Worm (Caenorhabditis elegans): ENCODE data around the gene let-2.

The let-2 gene

DNA sequence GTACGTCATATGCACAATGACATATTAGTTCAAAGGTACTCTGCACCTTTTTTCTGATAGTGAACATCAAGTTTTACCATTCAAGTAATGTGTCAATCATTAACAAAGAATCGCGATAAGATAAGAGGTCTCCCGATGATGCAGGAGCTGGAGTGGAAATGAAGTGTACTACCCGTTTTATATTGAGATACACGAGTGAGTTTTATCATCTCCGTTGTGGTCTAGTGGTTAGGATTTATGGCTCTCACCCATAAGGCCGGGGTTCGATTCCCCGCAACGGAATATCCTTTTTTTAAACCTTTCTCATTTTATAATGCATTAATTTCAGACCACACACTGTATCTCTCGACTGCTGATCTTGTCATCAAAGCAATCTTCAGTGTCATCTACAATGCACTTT lies 11.2 kb downstream of the let-2 start (continued):
- TF ChIP-seq peb-1 (tag; optimal IDR thresholded peaks at IDR 0.05) (no peak), ztf-11 (tag; optimal IDR thresholded peaks at IDR 0.05) (no peak), lin-11 (tag; optimal IDR thresholded peaks at IDR 0.05) (no peak), nhr-11 (tag; optimal IDR thresholded peaks at IDR 0.05) (no peak)

DNA sequence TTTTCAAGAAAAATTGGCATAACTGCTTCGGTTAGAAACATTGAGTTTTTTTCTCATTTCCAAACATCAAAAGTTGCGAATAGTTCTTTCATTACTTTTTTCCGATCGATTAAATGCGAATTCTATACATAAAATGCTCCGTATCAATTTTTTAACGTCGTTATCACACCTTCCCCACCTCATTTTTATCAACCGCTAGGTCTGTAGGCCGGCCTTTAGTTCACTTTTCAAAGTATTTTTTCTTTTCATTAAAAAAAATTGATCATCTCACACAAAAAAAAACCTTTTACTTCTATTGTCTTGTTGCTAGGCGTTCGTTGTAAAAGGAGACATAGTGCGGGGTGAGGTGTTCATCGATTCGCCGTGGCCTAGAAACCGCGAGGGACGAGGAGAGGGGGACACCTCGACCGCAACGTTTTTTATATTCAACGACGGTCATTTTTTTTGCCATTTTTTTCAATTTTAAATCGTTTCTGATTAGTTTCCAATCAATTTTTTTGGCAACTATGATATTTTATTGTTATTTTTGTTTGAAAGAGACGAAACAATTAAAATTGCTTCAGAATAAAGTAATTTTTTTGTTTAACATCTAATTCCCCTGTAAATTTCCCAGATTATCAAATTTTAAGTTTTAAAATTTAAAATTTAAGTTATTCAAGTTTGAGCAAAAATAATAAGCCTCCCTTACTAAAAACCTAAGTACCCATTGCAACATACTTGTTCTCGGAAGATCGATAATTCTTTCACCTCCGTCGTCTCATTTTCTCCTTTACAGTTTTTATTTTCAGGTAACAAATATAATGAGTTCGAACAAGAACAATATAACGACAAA lies 13.1 kb downstream of the let-2 start, which contains the start of gene sur-7:
Gene sur-7 (plus strand): TSS at position 782 of the 832 bp plus-strand sequence.
- TF ChIP-seq unc-55 (GFP tag; optimal IDR thresholded peaks at IDR 0.05) (peak; percentile 16), C34F6.9 (tag; optimal IDR thresholded peaks at IDR 0.05) (peak; percentile 10), fos-1 (tag; optimal IDR thresholded peaks at IDR 0.05) (peak; percentile 63), elt-3 (tag; optimal IDR thresholded peaks at IDR 0.05) (no peak)

DNA sequence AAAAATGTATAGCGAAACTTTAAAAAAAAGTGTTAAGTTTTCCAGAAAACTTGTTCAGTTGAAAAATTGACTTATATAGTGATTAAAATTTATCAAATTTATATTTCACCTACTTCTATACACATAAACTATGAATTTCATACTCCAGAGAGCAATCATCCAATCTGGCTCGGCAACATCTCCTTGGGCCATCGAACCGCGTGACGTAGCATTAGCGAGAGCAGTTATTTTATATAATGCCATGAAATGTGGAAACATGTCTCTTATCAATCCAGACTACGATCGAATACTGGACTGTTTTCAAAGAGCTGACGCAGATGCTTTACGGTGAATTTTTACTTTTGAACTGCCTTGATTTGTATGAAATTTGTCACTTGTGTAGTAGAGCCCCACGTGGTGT lies 19.7 kb downstream of the let-2 start:
- TF ChIP-seq ztf-11 (tag; optimal IDR thresholded peaks at IDR 0.05) (no peak), Y55F3AM.14 (GFP tag; optimal IDR thresholded peaks at IDR 0.05) (no peak), lsy-2 (tag; optimal IDR thresholded peaks at IDR 0.05) (no peak), ztf-4 (tag; optimal IDR thresholded peaks at IDR 0.05) (no peak), blmp-1 (tag; optimal IDR thresholded peaks at IDR 0.05; ENCODE audit: insufficient read depth) (no peak), nhr-6 (tag; optimal IDR thresholded peaks at IDR 0.05) (no peak), sma-3 (GFP tag; optimal IDR thresholded peaks at IDR 0.05) (no peak), aly-2 (tag; optimal IDR thresholded peaks at IDR 0.05) (no peak), ceh-82 (tag; optimal IDR thresholded peaks at IDR 0.05) (no peak), nhr-10 (tag; optimal IDR thresholded peaks at IDR 0.05) (no peak), zag-1 (tag; optimal IDR thresholded peaks at IDR 0.05) (no peak), crh-2 (tag; optimal IDR thresholded peaks at IDR 0.05) (no peak), dmd-4 (tag; optimal IDR thresholded peaks at IDR 0.05) (no peak), nhr-23 (tag; optimal IDR thresholded peaks at IDR 0.05) (no peak), unc-62 (GFP tag; optimal IDR thresholded peaks at IDR 0.05) (no peak), skn-1 (tag; optimal IDR thresholded peaks at IDR 0.05) (no peak), mab-5 (tag; optimal IDR thresholded peaks at IDR 0.05) (no peak)

DNA sequence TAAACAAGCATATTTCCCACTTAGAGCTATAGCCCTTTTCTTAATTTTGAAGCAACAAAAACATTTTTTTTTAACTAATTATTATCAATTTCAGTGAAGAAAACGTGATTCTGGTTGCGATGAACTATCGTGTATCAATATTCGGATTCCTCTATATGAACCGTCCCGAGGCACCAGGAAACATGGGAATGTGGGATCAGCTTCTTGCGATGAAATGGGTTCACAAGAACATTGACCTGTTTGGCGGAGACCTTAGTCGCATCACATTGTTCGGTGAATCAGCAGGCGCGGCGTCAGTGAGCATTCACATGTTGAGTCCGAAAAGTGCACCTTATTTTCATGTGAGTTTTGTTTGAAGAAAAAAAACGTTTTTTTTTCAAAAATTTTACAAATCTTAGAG lies 20.2 kb downstream of the let-2 start:
- TF ChIP-seq sem-4 (tag; optimal IDR thresholded peaks at IDR 0.05) (no peak), snpc-4 (tag; optimal IDR thresholded peaks at IDR 0.05) (no peak), nhr-25 (tag; optimal IDR thresholded peaks at IDR 0.05) (no peak)

DNA sequence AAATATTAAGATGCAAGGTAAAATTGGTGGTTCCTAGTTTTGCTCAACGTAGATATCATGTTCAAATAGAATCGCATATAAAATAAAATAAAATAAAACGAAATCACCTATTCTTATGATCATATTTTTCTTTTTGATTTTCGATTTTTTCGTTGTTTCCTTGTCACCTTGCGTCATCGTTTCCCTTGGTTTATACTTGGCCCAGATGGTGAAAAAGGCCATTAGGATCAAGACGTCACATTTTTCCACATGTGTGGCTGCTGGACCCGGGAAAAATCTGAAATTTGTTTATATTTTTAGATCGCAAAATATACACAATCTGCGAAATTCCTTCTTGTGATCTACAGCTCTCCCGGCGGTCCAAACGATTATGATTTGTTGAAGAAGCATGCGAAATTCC lies 22.1 kb downstream of the let-2 start, which contains the start of gene ace-1:
Gene ace-1 (plus strand): TSS at position 301 of the 400 bp plus-strand sequence.
- TF ChIP-seq ztf-11 (tag; optimal IDR thresholded peaks at IDR 0.05) = no peak
- TF ChIP-seq elt-3 (tag; optimal IDR thresholded peaks at IDR 0.05) = no peak
- no peak for TF ChIP-seq nhr-237 (tag; optimal IDR thresholded peaks at IDR 0.05)
- TF ChIP-seq blmp-1 (tag; optimal IDR thresholded peaks at IDR 0.05; ENCODE audit: insufficient read depth) = no peak
- TF ChIP-seq snpc-4 (tag; optimal IDR thresholded peaks at IDR 0.05) = no peak
- TF ChIP-seq C34F6.9 (tag; optimal IDR thresholded peaks at IDR 0.05) = no peak
- no peak for TF ChIP-seq lin-11 (tag; optimal IDR thresholded peaks at IDR 0.05)
- TF ChIP-seq mbf-1 (tag; optimal IDR thresholded peaks at IDR 0.05) = no peak
- no peak for TF ChIP-seq nhr-21 (tag; optimal IDR thresholded peaks at IDR 0.05)
- TF ChIP-seq nhr-6 (tag; optimal IDR thresholded peaks at IDR 0.05) = no peak
- TF ChIP-seq nhr-23 (tag; optimal IDR thresholded peaks at IDR 0.05) = no peak
- TF ChIP-seq ceh-16 (tag; optimal IDR thresholded peaks at IDR 0.05) = no peak
- TF ChIP-seq unc-62 (GFP tag; optimal IDR thresholded peaks at IDR 0.05) = no peak
- TF ChIP-seq skn-1 (tag; optimal IDR thresholded peaks at IDR 0.05) = no peak
- no peak for TF ChIP-seq nhr-10 (tag; optimal IDR thresholded peaks at IDR 0.05)

DNA sequence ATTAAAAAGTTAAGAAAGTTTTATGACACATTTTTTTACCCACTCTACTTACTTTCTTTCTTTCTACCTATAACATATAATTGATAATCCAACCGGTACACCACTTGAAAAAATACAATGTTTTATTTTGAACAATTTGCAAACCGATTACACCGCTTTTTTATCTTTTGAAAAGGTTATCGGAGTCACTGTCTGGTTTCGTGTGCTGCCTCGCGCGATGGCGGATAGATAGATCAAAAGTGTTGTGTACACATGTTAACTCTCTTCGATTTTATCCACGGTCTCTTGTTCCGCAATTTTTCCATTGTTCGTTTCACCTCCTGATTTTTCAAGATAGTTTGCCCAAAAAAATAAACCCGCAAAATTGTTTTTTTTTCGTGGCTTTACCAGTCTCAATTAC lies 22.6 kb downstream of the let-2 start:
- no peak for TF ChIP-seq nhr-77 (tag; optimal IDR thresholded peaks at IDR 0.05)
- no peak for TF ChIP-seq nhr-6 (tag; optimal IDR thresholded peaks at IDR 0.05)
- no peak for TF ChIP-seq lin-13 (GFP tag; optimal IDR thresholded peaks at IDR 0.05)
- TF ChIP-seq unc-39 (tag; optimal IDR thresholded peaks at IDR 0.05) = no peak
- TF ChIP-seq nhr-129 (tag; optimal IDR thresholded peaks at IDR 0.05) = no peak
- no peak for TF ChIP-seq nhr-12 (tag; optimal IDR thresholded peaks at IDR 0.05)
- TF ChIP-seq sma-3 (GFP tag; optimal IDR thresholded peaks at IDR 0.05) = no peak
